Worm (Caenorhabditis elegans) whole organism, L1 larva: Measurements from ENCODE around the gene rpc-25.

ENCODE experiments used
- C04F5.9 ChIP-seq: sonication (generic microtip); optimal IDR thresholded peaks from 2 replicates; lab custom pipeline; 2016; ENCODE audit warnings: missing genetic modification characterization, missing compliant biosample characterization
- C16A3.4 ChIP-seq: fragments of 150-350 bp; optimal IDR thresholded peaks from 2 replicates; lab custom pipeline; 2014; ENCODE audit warnings: missing biosample characterization, missing genetic modification characterization
- aha-1 ChIP-seq: fragments of 150-350 bp; optimal IDR thresholded peaks from 2 replicates; lab custom pipeline; 2014; ENCODE audit warnings: missing biosample characterization, missing genetic modification characterization
- blmp-1 ChIP-seq: fragments of 150-350 bp; optimal IDR thresholded peaks from 2 replicates; lab custom pipeline; 2014; ENCODE audit warnings: missing biosample characterization, missing genetic modification characterization
- ceh-8 ChIP-seq: fragments of 200-800 bp; sonication (Bioruptor generic); optimal IDR thresholded peaks from 2 replicates; lab custom pipeline; 2018; ENCODE audit warnings: mild to moderate bottlenecking, missing genetic modification characterization, moderate library complexity, missing compliant biosample characterization
- ceh-82 ChIP-seq, 3 experiments: fragments of 150-350 bp in 1 of 3; sonication (generic microtip) in 2 of 3; optimal IDR thresholded peaks; 2 replicates each; lab custom pipeline; 2014 to 2017; ENCODE audit warnings: missing biosample characterization in 3 of 3, missing genetic modification characterization in 3 of 3
- ceh-88 ChIP-seq: fragments of 200-800 bp; sonication (Bioruptor generic); IDR thresholded peaks from 2 replicates; pipeline ENCODE4 v1.3.6; 2022; ENCODE audit warnings: missing genetic modification characterization, missing compliant biosample characterization
- ceh-90 ChIP-seq: sonication (generic microtip); optimal IDR thresholded peaks from 2 replicates; lab custom pipeline; 2016; ENCODE audit warnings: missing genetic modification characterization, missing compliant biosample characterization
- ces-1 ChIP-seq: fragments of 150-350 bp; optimal IDR thresholded peaks from 2 replicates; lab custom pipeline; 2014; ENCODE audit warnings: missing biosample characterization, missing genetic modification reagents, missing genetic modification characterization
- dpl-1 ChIP-seq, 3 experiments: fragments of 150-350 bp in 2 of 3; sonication (generic microtip) in 1 of 3; optimal IDR thresholded peaks; 2 replicates each; lab custom pipeline; 2014 to 2017; ENCODE audit warnings: missing biosample characterization in 3 of 3, missing genetic modification characterization in 3 of 3, missing genetic modification reagents in 3 of 3
- dsc-1 ChIP-seq: sonication (generic microtip); optimal IDR thresholded peaks from 2 replicates; lab custom pipeline; 2016; ENCODE audit warnings: mild to moderate bottlenecking, missing genetic modification characterization, missing compliant biosample characterization
- efl-1 ChIP-seq, 4 experiments: fragments of 150-350 bp; optimal IDR thresholded peaks in 3 of 4; peaks in 1 of 4; 1 replicate in 1 of 4; 2 replicates in 3 of 4; lab custom pipeline; 2014; ENCODE audit warnings: missing biosample characterization in 2 of 4, missing genetic modification characterization in 2 of 4, missing genetic modification reagents in 2 of 4
- efl-3 ChIP-seq: fragments of 200-800 bp; sonication (Bioruptor generic); optimal IDR thresholded peaks from 2 replicates; lab custom pipeline; 2018; ENCODE audit warnings: mild to moderate bottlenecking, missing genetic modification characterization, missing compliant biosample characterization
- egl-13 ChIP-seq: sonication (generic microtip); optimal IDR thresholded peaks from 2 replicates; lab custom pipeline; 2016; ENCODE audit warnings: missing genotype, missing genetic modification reagents, missing genetic modification characterization, missing compliant biosample characterization
- egl-27 ChIP-seq, 2 experiments: fragments of 150-350 bp in 1 of 2; sonication (generic microtip); optimal IDR thresholded peaks; 3 replicates each; lab custom pipeline; 2017 to 2018; ENCODE audit warnings: missing biosample characterization in 2 of 2, missing genetic modification characterization in 2 of 2, missing genetic modification reagents in 2 of 2
- elt-3 ChIP-seq, 6 experiments: fragments of 150-350 bp in 1 of 6; sonication (generic microtip); optimal IDR thresholded peaks; 2 replicates each; lab custom pipeline; 2017 to 2018; ENCODE audit warnings: missing biosample characterization in 6 of 6, missing genetic modification characterization in 6 of 6, inconsistent platforms in 1 of 6
- ets-5 ChIP-seq: fragments of 200-800 bp; sonication (Bioruptor generic); IDR thresholded peaks from 2 replicates; pipeline ENCODE4 v1.3.6; 2022; ENCODE audit warnings: missing genetic modification characterization, missing compliant biosample characterization
- fos-1 ChIP-seq: fragments of 150-350 bp; optimal IDR thresholded peaks from 2 replicates; lab custom pipeline; 2014; ENCODE audit warnings: missing biosample characterization, missing genetic modification characterization
- irx-1 ChIP-seq: sonication (generic microtip); optimal IDR thresholded peaks from 2 replicates; lab custom pipeline; 2016; ENCODE audit warnings: missing genetic modification characterization, missing compliant biosample characterization
- isw-1 ChIP-seq: fragments of 200-800 bp; sonication (Bioruptor generic); IDR thresholded peaks from 2 replicates; pipeline ENCODE4 v1.3.6; 2022; ENCODE audit warnings: missing genetic modification characterization, missing compliant biosample characterization
- lin-13 ChIP-seq: fragments of 150-350 bp; optimal IDR thresholded peaks from 2 replicates; lab custom pipeline; 2014; ENCODE audit warnings: missing biosample characterization, missing genetic modification reagents, missing genetic modification characterization
- lin-14 ChIP-seq: fragments of 200-800 bp; sonication (Bioruptor generic); optimal IDR thresholded peaks from 2 replicates; lab custom pipeline; 2018; ENCODE audit warnings: mild to moderate bottlenecking, missing genetic modification characterization, moderate library complexity, missing compliant biosample characterization
- lin-15B ChIP-seq: fragments of 150-350 bp; sonication (generic microtip); optimal IDR thresholded peaks from 3 replicates; lab custom pipeline; 2014; ENCODE audit warnings: missing biosample characterization, missing genetic modification characterization
- lin-35 ChIP-seq, 2 experiments: fragments of 150-350 bp; optimal IDR thresholded peaks; 2 replicates each; lab custom pipeline; 2014; ENCODE audit warnings: missing biosample characterization in 2 of 2, missing genetic modification characterization in 2 of 2, missing genetic modification reagents in 2 of 2
- lin-39 ChIP-seq: fragments of 150-350 bp; optimal IDR thresholded peaks from 2 replicates; lab custom pipeline; 2014; ENCODE audit warnings: missing biosample characterization, missing genetic modification reagents, missing genetic modification characterization
- mab-9 ChIP-seq: fragments of 200-800 bp; sonication (Bioruptor generic); IDR thresholded peaks from 2 replicates; pipeline ENCODE4 v1.3.6; 2022; ENCODE audit warnings: missing genetic modification reagents, missing genetic modification characterization, missing compliant biosample characterization
- mdl-1 ChIP-seq, 2 experiments: fragments of 150-350 bp; optimal IDR thresholded peaks; 2 replicates each; lab custom pipeline; 2014 to 2017; ENCODE audit warnings: missing biosample characterization in 2 of 2, missing genetic modification characterization in 2 of 2, inconsistent platforms in 1 of 2
- mef-2 ChIP-seq: fragments of 150-350 bp; optimal IDR thresholded peaks from 2 replicates; lab custom pipeline; 2014; ENCODE audit warnings: missing biosample characterization, missing genetic modification characterization
- nhr-20 ChIP-seq: sonication (generic microtip); optimal IDR thresholded peaks from 2 replicates; lab custom pipeline; 2016; ENCODE audit warnings: mild to moderate bottlenecking, missing genetic modification characterization, missing compliant biosample characterization
- nhr-237 ChIP-seq: fragments of 150-350 bp; optimal IDR thresholded peaks from 2 replicates; lab custom pipeline; 2014; ENCODE audit warnings: missing biosample characterization, missing genetic modification characterization
- nhr-28 ChIP-seq: fragments of 150-350 bp; optimal IDR thresholded peaks from 2 replicates; lab custom pipeline; 2014; ENCODE audit warnings: missing biosample characterization, missing genetic modification characterization
- nhr-47 ChIP-seq: sonication (generic microtip); optimal IDR thresholded peaks from 2 replicates; lab custom pipeline; 2016; ENCODE audit warnings: mild to moderate bottlenecking, missing genetic modification characterization, moderate library complexity, missing compliant biosample characterization
- nhr-71 ChIP-seq: sonication (generic microtip); optimal IDR thresholded peaks from 2 replicates; lab custom pipeline; 2016; ENCODE audit warnings: mild to moderate bottlenecking, missing genetic modification characterization, moderate library complexity, missing compliant biosample characterization
- nhr-76 ChIP-seq: sonication (generic microtip); optimal IDR thresholded peaks from 2 replicates; lab custom pipeline; 2017; ENCODE audit warnings: missing biosample characterization, missing genetic modification characterization
- nhr-77 ChIP-seq: fragments of 150-350 bp; optimal IDR thresholded peaks from 2 replicates; lab custom pipeline; 2014; ENCODE audit warnings: missing biosample characterization, missing genetic modification characterization
- nhr-85 ChIP-seq: sonication (generic microtip); peaks from one replicate; lab custom pipeline; 2016; ENCODE audit warnings: missing genetic modification characterization, inconsistent platforms, missing compliant biosample characterization
- pax-3 ChIP-seq: fragments of 200-800 bp; sonication (Bioruptor generic); optimal IDR thresholded peaks from 2 replicates; lab custom pipeline; 2018; ENCODE audit warnings: mild to moderate bottlenecking, missing genetic modification characterization, moderate library complexity, missing compliant biosample characterization
- pqm-1 ChIP-seq: sonication (generic microtip); optimal IDR thresholded peaks from 3 replicates; lab custom pipeline; 2017; ENCODE audit warnings: missing biosample characterization, missing genetic modification characterization
- snu-23 ChIP-seq: sonication (generic microtip); optimal IDR thresholded peaks from 2 replicates; lab custom pipeline; 2016; ENCODE audit warnings: missing genetic modification characterization, missing compliant biosample characterization
- sox-4 ChIP-seq: sonication (generic microtip); optimal IDR thresholded peaks from 2 replicates; lab custom pipeline; 2016; ENCODE audit warnings: missing genetic modification characterization, missing compliant biosample characterization
- swsn-7 ChIP-seq: sonication (generic microtip); optimal IDR thresholded peaks from 2 replicates; lab custom pipeline; 2016; ENCODE audit warnings: missing genetic modification characterization, missing compliant biosample characterization
- tbx-2 ChIP-seq: sonication (generic microtip); optimal IDR thresholded peaks from 2 replicates; lab custom pipeline; 2016; ENCODE audit warnings: missing genetic modification characterization, missing compliant biosample characterization
- unc-62 ChIP-seq: fragments of 150-350 bp; optimal IDR thresholded peaks from 2 replicates; lab custom pipeline; 2014; ENCODE audit warnings: missing biosample characterization, missing genetic modification reagents, missing genetic modification characterization
- unc-86 ChIP-seq: sonication (generic microtip); optimal IDR thresholded peaks from 2 replicates; lab custom pipeline; 2016; ENCODE audit warnings: missing genetic modification characterization, missing compliant biosample characterization
- unc-98 ChIP-seq: fragments of 200-800 bp; sonication (Bioruptor generic); IDR thresholded peaks from 2 replicates; pipeline ENCODE4 v1.3.6; 2022; ENCODE audit warnings: missing genetic modification characterization, missing compliant biosample characterization
- zag-1 ChIP-seq: fragments of 150-350 bp; optimal IDR thresholded peaks from 2 replicates; lab custom pipeline; 2014; ENCODE audit warnings: missing biosample characterization, missing genetic modification characterization
- ztf-11 ChIP-seq, 2 experiments: sonication (generic microtip); optimal IDR thresholded peaks; 2 replicates each; lab custom pipeline; 2016 to 2017; ENCODE audit warnings: missing genetic modification characterization in 2 of 2, missing biosample characterization in 1 of 2, missing compliant biosample characterization in 1 of 2

rpc-25 gene

DNA sequence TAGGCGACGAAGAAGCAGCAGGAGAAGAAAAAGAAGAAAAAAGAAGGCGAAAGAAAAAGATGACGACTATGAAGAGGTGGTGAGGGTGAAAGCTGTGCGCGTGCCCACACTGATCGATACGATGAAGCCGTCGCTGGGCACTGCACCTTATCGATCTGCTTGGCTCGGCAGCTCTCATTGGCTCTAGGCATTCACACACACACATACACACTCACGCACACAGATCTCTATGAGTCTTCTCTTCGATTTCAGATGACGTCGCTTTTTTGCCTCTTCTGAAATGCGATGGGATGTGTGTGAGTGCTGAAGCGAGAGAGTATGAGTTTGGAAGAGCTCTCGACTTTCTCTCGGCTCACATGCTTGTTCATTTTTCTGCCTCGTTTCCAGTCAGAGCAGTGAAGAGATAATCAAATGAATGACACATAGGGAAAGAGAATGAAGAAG lies 31.7 kb downstream of the rpc-25 start (continued):
- TF ChIP-seq unc-62 (no peak), sox-4 (tag; lab: Kevin White, UChicago) (peak; percentile 43), egl-13 (peak; percentile 91), efl-1 (optimal IDR thresholded peaks at IDR 0.05; lab: Kevin White, UChicago) (peak; percentile 44 to 53), efl-1 (GFP tag; optimal IDR thresholded peaks at IDR 0.05 in 1 of 2; lab: Kevin White, UChicago) (peak in 1 of 2 experiments; percentile 19), nhr-71 (tag; lab: Kevin White, UChicago) (peak; percentile 90), fos-1 (tag; lab: Kevin White, UChicago) (peak; percentile 74), lin-35 (GFP tag; optimal IDR thresholded peaks at IDR 0.05; lab: Kevin White, UChicago) (peak in 1 of 2 experiments; percentile 62), unc-86 (tag; lab: Kevin White, UChicago) (peak; percentile 94), nhr-20 (tag; lab: Kevin White, UChicago) (peak; percentile 20), nhr-77 (tag; lab: Kevin White, UChicago) (no peak), ces-1 (GFP tag; lab: Kevin White, UChicago) (peak; percentile 70), ceh-90 (tag; lab: Kevin White, UChicago) (no peak), lin-14 (GFP tag; lab: Kevin White, UChicago) (peak; percentile 97), unc-98 (no peak), snu-23 (GFP tag; lab: Kevin White, UChicago) (peak; percentile 71), isw-1 (peak; percentile 78), tbx-2 (peak; percentile 82), dsc-1 (tag; lab: Kevin White, UChicago) (peak; percentile 68), irx-1 (tag; lab: Kevin White, UChicago) (peak; percentile 55), blmp-1 (tag; lab: Kevin White, UChicago) (no peak), dpl-1 (GFP tag; optimal IDR thresholded peaks at IDR 0.05; lab: Kevin White, UChicago) (no peak), lin-15B (tag; lab: Kevin White, UChicago) (peak; percentile 5), efl-3 (GFP tag; lab: Kevin White, UChicago) (no peak), nhr-85 (tag; lab: Kevin White, UChicago) (no peak), mef-2 (peak; percentile 53), lin-13 (GFP tag; lab: Kevin White, UChicago) (peak; percentile 71), lin-39 (tag; lab: Kevin White, UChicago) (no peak), ztf-11 (tag; optimal IDR thresholded peaks at IDR 0.05; lab: Kevin White, UChicago) (peak in 1 of 2 experiments; percentile 25), C16A3.4 (tag; lab: Kevin White, UChicago) (no peak), mab-9 (GFP tag; lab: Robert Waterston, UW) (peak; percentile 9; the same call in 1 of the 2 replicates), ceh-82 (tag; optimal IDR thresholded peaks at IDR 0.05; lab: Kevin White, UChicago) (peak; percentile 44 to 81 (median 54)), C04F5.9 (tag; lab: Kevin White, UChicago) (no peak), nhr-28 (tag; lab: Kevin White, UChicago) (no peak), ceh-8 (GFP tag; lab: Kevin White, UChicago) (peak; percentile 77), nhr-76 (tag; lab: Kevin White, UChicago) (no peak), ets-5 (no peak), nhr-237 (peak; percentile 24), elt-3 (tag; optimal IDR thresholded peaks at IDR 0.05; lab: Kevin White, UChicago) (no peak), aha-1 (tag; lab: Kevin White, UChicago) (no peak), ceh-88 (GFP tag; lab: Robert Waterston, UW) (peak; percentile 46; the same call in 1 of the 2 replicates), nhr-47 (peak; percentile 87), mdl-1 (tag; optimal IDR thresholded peaks at IDR 0.05; lab: Kevin White, UChicago) (peak in 1 of 2 experiments; percentile 51), swsn-7 (peak; percentile 85), pax-3 (tag; lab: Kevin White, UChicago) (peak; percentile 78), egl-27 (tag; optimal IDR thresholded peaks at IDR 0.05; lab: Kevin White, UChicago) (peak in 1 of 2 experiments; percentile 27), zag-1 (tag; lab: Kevin White, UChicago) (peak; percentile 75), pqm-1 (no peak)
